Worm (Caenorhabditis elegans): ENCODE results near the gene best-4.

DNA sequence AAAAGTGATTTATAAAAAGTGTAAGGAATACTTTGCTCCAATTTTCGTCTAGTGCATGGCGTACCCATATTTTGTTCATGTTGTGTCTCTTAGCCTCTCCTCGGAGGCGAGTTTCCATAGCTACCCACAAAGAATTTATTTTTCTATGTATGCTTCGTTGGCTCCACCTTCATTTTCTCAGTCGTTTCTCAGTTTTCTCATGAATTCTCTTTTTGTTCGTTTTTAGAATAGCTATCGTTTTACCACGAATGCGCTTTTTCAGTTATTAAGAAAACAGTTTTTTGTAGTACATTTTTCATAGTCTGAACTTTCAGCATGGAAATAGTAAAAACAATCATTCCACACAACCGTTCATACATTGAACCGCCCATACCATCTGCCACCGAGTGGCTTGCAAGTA lies 5.3 kb downstream of the best-4 start, which contains the start of gene osta-1:
- TF ChIP-seq ama-1 (optimal IDR thresholded peaks at IDR 0.05) (no peak), pes-1 (GFP tag; IDR thresholded peaks at IDR 0.05) (no peak), hmbx-1 (tag; optimal IDR thresholded peaks at IDR 0.05) (no peak), tra-4 (tag; optimal IDR thresholded peaks at IDR 0.05) (no peak), aly-1 (tag; optimal IDR thresholded peaks at IDR 0.05) (no peak), flt-1 (GFP tag; IDR thresholded peaks at IDR 0.05) (no peak), hmg-4 (GFP tag; optimal IDR thresholded peaks at IDR 0.05) (no peak), scrt-1 (GFP tag; IDR thresholded peaks at IDR 0.05) (no peak), tbx-11 (GFP tag; IDR thresholded peaks at IDR 0.05) (no peak), sea-1 (GFP tag; conservative IDR thresholded peaks at IDR 0.05) (no peak), ceh-36 (tag; optimal IDR thresholded peaks at IDR 0.05) (no peak), ceh-13 (GFP tag; optimal IDR thresholded peaks at IDR 0.05) (no peak)

Data from whole organism, early embryonic.